Fruit fly (Drosophila melanogaster): ENCODE results near the gene TwdlZ.
A peak's percentile ranks its signal among the peaks of the same experiment; 100 is the strongest.

The TwdlZ gene

DNA sequence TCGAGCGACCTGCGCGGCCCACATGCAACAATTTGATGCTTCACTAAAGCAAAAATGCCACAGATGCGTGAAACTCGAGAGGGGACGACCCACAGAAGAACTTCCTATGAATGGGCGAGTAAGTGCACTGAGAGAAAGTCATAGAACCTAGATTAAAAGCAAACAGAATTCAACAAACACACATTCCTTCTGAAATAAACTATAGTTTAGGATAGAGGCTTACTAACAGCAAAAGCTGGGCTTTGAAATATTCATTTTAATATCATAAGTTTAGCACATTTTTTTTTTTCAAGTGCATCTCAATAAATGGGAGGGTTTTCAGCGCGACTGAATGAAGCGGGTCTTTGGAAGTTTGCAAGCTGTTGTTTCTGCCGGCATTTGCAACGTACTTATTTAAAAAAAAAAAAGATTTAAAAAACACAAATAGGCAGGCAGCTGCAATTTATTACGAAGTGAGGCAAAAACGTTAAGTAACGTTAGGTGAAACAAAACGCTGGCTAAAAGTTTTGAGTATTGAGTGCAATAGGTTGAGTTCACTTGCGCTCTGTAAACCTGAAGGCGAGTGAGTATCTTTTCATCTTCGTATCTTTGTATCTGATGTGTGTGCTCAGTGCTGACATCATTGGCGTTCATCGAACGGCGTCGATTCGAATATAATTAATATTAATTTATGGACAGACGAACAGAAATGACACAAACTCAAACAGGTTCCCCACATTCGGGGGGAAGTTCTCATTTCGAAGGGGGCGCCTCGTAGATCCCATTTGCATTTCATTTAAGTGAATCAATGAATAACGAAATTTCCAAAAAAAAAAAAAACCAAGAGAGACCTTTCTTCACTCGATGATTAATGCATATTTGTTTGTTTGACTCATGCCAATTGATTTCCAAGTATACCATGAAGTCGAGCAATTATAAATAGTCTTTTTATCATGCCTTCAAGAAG, 35.2 kb downstream of the TwdlZ start (continued):
- peak; percentile 58 for TF ChIP-seq CG11762 (GFP tag; optimal IDR thresholded peaks at IDR 0.05; ENCODE audit: insufficient read depth)
- TF ChIP-seq net (GFP tag; optimal IDR thresholded peaks at IDR 0.05): peak; percentile 35
- TF ChIP-seq Sox102F (GFP tag; optimal IDR thresholded peaks at IDR 0.05): peak; percentile 6
- TF ChIP-seq svp (GFP tag): peak; percentile 84
- TF ChIP-seq Ets96B (tag; optimal IDR thresholded peaks at IDR 0.05): peak; percentile 69
- peak; percentile 26 for TF ChIP-seq CG6792 (GFP tag; optimal IDR thresholded peaks at IDR 0.05)
- no peak for TF ChIP-seq CG16779 (tag; optimal IDR thresholded peaks at IDR 0.05)
- peak; percentile 25 for TF ChIP-seq Hr39 (GFP tag; optimal IDR thresholded peaks at IDR 0.05)
- TF ChIP-seq CG15336 (GFP tag; IDR thresholded peaks at IDR 0.05): peak; percentile 83
- peak; percentile 58 for TF ChIP-seq cyc (GFP tag; optimal IDR thresholded peaks at IDR 0.05)
- TF ChIP-seq salr (GFP tag; optimal IDR thresholded peaks at IDR 0.05): peak; percentile 28 to 45
- TF ChIP-seq CG32006 (GFP tag; optimal IDR thresholded peaks at IDR 0.05): peak; percentile 27
- TF ChIP-seq Eip78C (GFP tag): peak; percentile 91
- TF ChIP-seq CG8632 (GFP tag; optimal IDR thresholded peaks at IDR 0.05): peak; percentile 2
- TF ChIP-seq OdsH (GFP tag; optimal IDR thresholded peaks at IDR 0.05): peak; percentile 50
- peak; percentile 21 for TF ChIP-seq lz (GFP tag; optimal IDR thresholded peaks at IDR 0.05)
- TF ChIP-seq Eip93F (GFP tag; optimal IDR thresholded peaks at IDR 0.05): no peak
- TF ChIP-seq CG1621 (tag; optimal IDR thresholded peaks at IDR 0.05): peak; percentile 37
- peak; percentile 16 for TF ChIP-seq CG11902 (GFP tag; optimal IDR thresholded peaks at IDR 0.05)
- no peak for TF ChIP-seq CG4318 (GFP tag; optimal IDR thresholded peaks at IDR 0.05)
- TF ChIP-seq Eip75B (GFP tag; optimal IDR thresholded peaks at IDR 0.05): peak; percentile 65
- no peak for TF ChIP-seq Smox (GFP tag; optimal IDR thresholded peaks at IDR 0.05)
- TF ChIP-seq CG8319 (GFP tag; optimal IDR thresholded peaks at IDR 0.05): peak; percentile 48
- peak; percentile 70 to 82 for TF ChIP-seq ss (GFP tag; optimal IDR thresholded peaks at IDR 0.05)
- peak; percentile 65 for TF ChIP-seq CG10631 (GFP tag; optimal IDR thresholded peaks at IDR 0.05)
- no peak for TF ChIP-seq CG9139 (GFP tag; optimal IDR thresholded peaks at IDR 0.05)

DNA sequence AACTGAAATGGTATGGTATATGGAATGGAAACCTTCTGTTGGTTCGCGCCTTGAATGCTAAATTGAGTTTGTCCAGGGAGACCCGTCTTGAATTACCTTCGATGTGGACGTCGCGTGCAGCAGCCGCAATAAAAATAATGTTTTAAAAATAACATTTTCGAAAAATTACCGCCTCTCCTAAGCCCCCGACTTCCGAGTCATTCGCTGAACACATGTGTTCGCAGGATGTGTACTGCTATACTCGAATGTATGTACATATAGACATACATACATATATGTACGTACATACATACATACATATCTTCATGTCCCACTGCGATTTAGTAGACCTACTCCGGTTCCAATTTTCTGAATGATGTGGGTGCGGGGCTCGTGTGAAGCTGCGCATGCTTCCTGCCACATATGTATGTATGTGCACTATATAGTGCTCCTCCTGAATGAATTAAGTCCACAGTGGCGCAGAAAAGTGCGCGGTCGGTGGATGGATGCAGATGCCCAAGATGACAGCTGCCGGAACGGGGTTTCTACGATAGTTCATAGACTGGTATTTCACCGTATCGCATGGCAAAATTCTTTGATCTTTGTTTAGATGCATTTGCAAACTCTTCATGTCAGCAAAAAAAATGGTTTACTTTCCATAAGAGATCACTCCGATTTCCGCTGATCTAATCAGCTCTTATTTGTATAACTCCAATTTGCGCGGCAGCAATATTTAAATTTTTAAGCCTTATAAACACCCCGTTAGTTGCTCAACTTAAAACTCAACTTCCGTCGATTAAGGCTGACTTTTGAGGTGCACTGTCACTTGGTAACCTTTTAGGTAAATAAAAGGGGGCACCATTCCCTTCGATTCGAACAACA, 36.5 kb downstream of the TwdlZ start:
- TF ChIP-seq CG6854 (GFP tag; optimal IDR thresholded peaks at IDR 0.05) (no peak), ss (GFP tag; optimal IDR thresholded peaks at IDR 0.05) (peak in 1 of 2 experiments; percentile 32)

DNA sequence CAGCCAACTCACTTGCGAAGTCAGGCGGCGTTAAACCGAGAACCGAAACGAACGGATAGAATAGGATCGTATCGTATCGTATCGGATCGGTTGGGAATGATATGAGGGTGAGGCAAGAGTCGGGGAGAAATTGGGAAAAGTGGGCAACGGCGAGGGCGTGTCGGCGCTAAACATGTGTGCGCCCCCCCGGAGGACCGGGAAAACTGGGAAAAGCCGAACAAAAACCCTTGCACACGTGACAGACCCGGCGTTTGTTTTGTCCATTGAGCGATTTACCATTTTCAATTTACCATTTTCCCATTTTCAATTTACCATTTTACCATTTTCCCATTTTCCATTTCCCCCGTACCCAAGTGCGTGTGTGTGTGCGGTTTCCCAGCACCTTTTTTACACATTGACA, 37.1 kb downstream of the TwdlZ start:
- TF ChIP-seq Sox14 (GFP tag; optimal IDR thresholded peaks at IDR 0.05): no peak
- TF ChIP-seq CG6163 (GFP tag; IDR thresholded peaks at IDR 0.05): no peak
- no peak for TF ChIP-seq Hr39 (GFP tag; optimal IDR thresholded peaks at IDR 0.05)
- TF ChIP-seq fd85E (GFP tag; optimal IDR thresholded peaks at IDR 0.05): no peak
- no peak for TF ChIP-seq lz (GFP tag; optimal IDR thresholded peaks at IDR 0.05)
- TF ChIP-seq svp (GFP tag): no peak
- TF ChIP-seq CG10631 (GFP tag; optimal IDR thresholded peaks at IDR 0.05): no peak
- no peak for TF ChIP-seq spab (GFP tag; optimal IDR thresholded peaks at IDR 0.05)
- no peak for TF ChIP-seq Eip75B (GFP tag; optimal IDR thresholded peaks at IDR 0.05)
- TF ChIP-seq CG16779 (tag; optimal IDR thresholded peaks at IDR 0.05): no peak
- no peak for TF ChIP-seq dsx (GFP tag; optimal IDR thresholded peaks at IDR 0.05; ENCODE audit: poor library complexity, severe bottlenecking)
